Worm (Caenorhabditis elegans) whole organism, young adult: ENCODE measurements around the gene gnrr-2.

Experiments
- B0019.2 ChIP-seq: fragments of 200-800 bp; sonication (Bioruptor generic); conservative IDR thresholded peaks from 2 replicates; pipeline ENCODE4 v1.3.6; 2022; ENCODE audit warnings: missing genetic modification reagents, missing genetic modification characterization, missing compliant biosample characterization
- B0336.3 ChIP-seq: fragments of 200-800 bp; sonication (Bioruptor generic); IDR thresholded peaks from 2 replicates; pipeline ENCODE4 v1.3.6; 2022; ENCODE audit warnings: missing genetic modification characterization, missing compliant biosample characterization
- C06A6.2 ChIP-seq: fragments of 200-800 bp; sonication (Bioruptor generic); conservative IDR thresholded peaks from 2 replicates; pipeline ENCODE4 v1.3.6; 2022; ENCODE audit warnings: missing genetic modification characterization, missing compliant biosample characterization
- C17E4.6 ChIP-seq: fragments of 200-800 bp; sonication (Bioruptor generic); IDR thresholded peaks from 2 replicates; pipeline ENCODE4 v1.3.6; 2022; ENCODE audit warnings: missing genetic modification reagents, missing genetic modification characterization, missing compliant biosample characterization
- F22D6.2 ChIP-seq: sonication (generic microtip); optimal IDR thresholded peaks from 2 replicates; lab custom pipeline; 2016; ENCODE audit warnings: mild to moderate bottlenecking, missing genetic modification characterization, missing compliant biosample characterization
- F23B12.7 ChIP-seq: sonication (generic microtip); optimal IDR thresholded peaks from 2 replicates; lab custom pipeline; 2017; ENCODE audit warnings: missing genetic modification characterization, mild to moderate bottlenecking, missing compliant biosample characterization, antibody characterized with exemption, moderate library complexity; ENCODE audit not compliant: insufficient read depth
- F37B4.10 ChIP-seq: fragments of 200-800 bp; sonication (Bioruptor generic); IDR thresholded peaks from 2 replicates; pipeline ENCODE4 v1.3.6; 2022; ENCODE audit warnings: missing genetic modification characterization, missing compliant biosample characterization
- K12H6.12 ChIP-seq: fragments of 200-800 bp; sonication (Bioruptor generic); optimal IDR thresholded peaks from 2 replicates; lab custom pipeline; 2018; ENCODE audit warnings: mild to moderate bottlenecking, missing genetic modification characterization, missing compliant biosample characterization
- T07F8.4 ChIP-seq: sonication (generic microtip); optimal IDR thresholded peaks from 2 replicates; lab custom pipeline; 2016; ENCODE audit warnings: mild to moderate bottlenecking, missing genetic modification characterization, moderate library complexity, missing compliant biosample characterization
- Y53F4B.3 ChIP-seq: fragments of 200-800 bp; sonication (Bioruptor generic); IDR thresholded peaks from 2 replicates; pipeline ENCODE4 v1.3.6; 2022; ENCODE audit warnings: missing genetic modification reagents, missing genetic modification characterization, missing compliant biosample characterization
- Y79H2A.3 ChIP-seq: fragments of 200-800 bp; sonication (Bioruptor generic); conservative IDR thresholded peaks from 2 replicates; pipeline ENCODE4 v1.3.6; 2022; ENCODE audit warnings: missing genetic modification reagents, missing genetic modification characterization, missing compliant biosample characterization
- ZK185.1 ChIP-seq: sonication (generic microtip); optimal IDR thresholded peaks from 2 replicates; lab custom pipeline; 2016; ENCODE audit warnings: mild to moderate bottlenecking, missing genetic modification characterization, missing compliant biosample characterization; ENCODE audit not compliant: poor library complexity, severe bottlenecking
- akir-1 ChIP-seq: fragments of 200-800 bp; sonication (Bioruptor generic); optimal IDR thresholded peaks from 2 replicates; lab custom pipeline; 2018; ENCODE audit warnings: mild to moderate bottlenecking, missing genetic modification characterization, moderate library complexity, missing compliant biosample characterization
- aptf-2 ChIP-seq: fragments of 200-800 bp; sonication (Bioruptor generic); conservative IDR thresholded peaks from 2 replicates; pipeline ENCODE4 v1.3.6; 2022; ENCODE audit warnings: missing genetic modification reagents, missing genetic modification characterization, missing compliant biosample characterization
- aptf-3 ChIP-seq: fragments of 200-800 bp; sonication (Bioruptor generic); IDR thresholded peaks from 2 replicates; pipeline ENCODE4 v1.3.6; 2022; ENCODE audit warnings: missing genetic modification characterization, missing compliant biosample characterization
- bed-1 ChIP-seq: fragments of 200-800 bp; sonication (Bioruptor generic); IDR thresholded peaks from 2 replicates; pipeline ENCODE4 v1.3.6; 2022; ENCODE audit warnings: missing genetic modification reagents, missing genetic modification characterization, missing compliant biosample characterization
- bed-2 ChIP-seq: fragments of 200-800 bp; sonication (Bioruptor generic); IDR thresholded peaks from 2 replicates; pipeline ENCODE4 v1.3.6; 2022; ENCODE audit warnings: missing genetic modification reagents, missing genetic modification characterization, missing compliant biosample characterization
- ceh-27 ChIP-seq: fragments of 200-800 bp; sonication (Bioruptor generic); optimal IDR thresholded peaks from 2 replicates; lab custom pipeline; 2018; ENCODE audit warnings: mild to moderate bottlenecking, missing genetic modification characterization, moderate library complexity, missing compliant biosample characterization
- ceh-91 ChIP-seq: fragments of 200-800 bp; sonication (Bioruptor generic); IDR thresholded peaks from 2 replicates; pipeline ENCODE4 v1.3.6; 2022; ENCODE audit warnings: missing genetic modification reagents, missing genetic modification characterization, missing compliant biosample characterization
- dox-1 ChIP-seq: fragments of 200-800 bp; sonication (Bioruptor generic); IDR thresholded peaks from 2 replicates; pipeline ENCODE4 v1.3.6; 2022; ENCODE audit warnings: missing genetic modification reagents, missing genetic modification characterization, missing compliant biosample characterization
- efl-1 ChIP-seq: fragments of 150-350 bp; optimal IDR thresholded peaks from 2 replicates; lab custom pipeline; 2014; ENCODE audit warnings: missing biosample characterization, missing genetic modification reagents, missing genetic modification characterization
- egl-44 ChIP-seq: fragments of 200-800 bp; sonication (Bioruptor generic); IDR thresholded peaks from 2 replicates; pipeline ENCODE4 v1.3.6; 2022; ENCODE audit warnings: missing genetic modification reagents, missing genetic modification characterization, missing compliant biosample characterization
- fkh-3 ChIP-seq: sonication (generic microtip); optimal IDR thresholded peaks from 2 replicates; lab custom pipeline; 2016; ENCODE audit warnings: mild to moderate bottlenecking, missing genetic modification characterization, missing compliant biosample characterization
- hlh-26 ChIP-seq: fragments of 200-800 bp; sonication (Bioruptor generic); conservative IDR thresholded peaks from 2 replicates; pipeline ENCODE4 v1.3.6; 2022; ENCODE audit warnings: missing genetic modification reagents, missing genetic modification characterization, missing compliant biosample characterization
- hsf-1 ChIP-seq: fragments of 200-800 bp; sonication (Bioruptor generic); IDR thresholded peaks from 2 replicates; pipeline ENCODE4 v1.3.6; 2022; ENCODE audit warnings: missing genetic modification reagents, missing genetic modification characterization, missing compliant biosample characterization
- let-607 ChIP-seq, 2 experiments: fragments of 200-800 bp in 1 of 2; sonication (Bioruptor generic) in 1 of 2; sonication (generic microtip) in 1 of 2; optimal IDR thresholded peaks; 2 replicates each; lab custom pipeline; 2016 to 2018; ENCODE audit warnings: mild to moderate bottlenecking in 2 of 2, missing compliant biosample characterization in 2 of 2, missing genetic modification characterization in 2 of 2, moderate library complexity in 2 of 2, missing genotype in 1 of 2
- lsl-1 ChIP-seq: fragments of 200-800 bp; sonication (Bioruptor generic); optimal IDR thresholded peaks from 2 replicates; lab custom pipeline; 2018; ENCODE audit warnings: mild to moderate bottlenecking, missing genetic modification characterization, moderate library complexity, missing compliant biosample characterization
- lsy-27 ChIP-seq: sonication (generic microtip); optimal IDR thresholded peaks from 2 replicates; lab custom pipeline; 2017; ENCODE audit warnings: missing genetic modification characterization, mild to moderate bottlenecking, missing compliant biosample characterization, antibody characterized with exemption, missing genotype, borderline replicate concordance; ENCODE audit not compliant: insufficient read depth
- madf-10 ChIP-seq: sonication (generic microtip); optimal IDR thresholded peaks from 2 replicates; lab custom pipeline; 2016; ENCODE audit warnings: mild to moderate bottlenecking, missing genetic modification characterization, missing compliant biosample characterization
- madf-6 ChIP-seq: fragments of 200-800 bp; sonication (Bioruptor generic); IDR thresholded peaks from 2 replicates; pipeline ENCODE4 v1.3.6; 2022; ENCODE audit warnings: missing genetic modification reagents, missing genetic modification characterization, missing compliant biosample characterization
- mcd-1 ChIP-seq: fragments of 200-800 bp; sonication (Bioruptor generic); IDR thresholded peaks from 2 replicates; pipeline ENCODE4 v1.3.6; 2022; ENCODE audit warnings: missing genetic modification reagents, missing genetic modification characterization, missing compliant biosample characterization
- nfyb-1 ChIP-seq: fragments of 200-800 bp; sonication (Bioruptor generic); IDR thresholded peaks from 2 replicates; pipeline ENCODE4 v1.3.6; 2022; ENCODE audit warnings: missing genetic modification reagents, missing genetic modification characterization, missing compliant biosample characterization
- nhr-120 ChIP-seq: fragments of 200-800 bp; sonication (Bioruptor generic); IDR thresholded peaks from 2 replicates; pipeline ENCODE4 v1.3.6; 2022; ENCODE audit warnings: missing genetic modification characterization, missing compliant biosample characterization
- nhr-179 ChIP-seq: sonication (generic microtip); optimal IDR thresholded peaks from 2 replicates; lab custom pipeline; 2016; ENCODE audit warnings: mild to moderate bottlenecking, missing genetic modification characterization, missing compliant biosample characterization
- nhr-80 ChIP-seq: sonication (generic microtip); optimal IDR thresholded peaks from 2 replicates; lab custom pipeline; 2016; ENCODE audit warnings: missing genetic modification characterization, missing compliant biosample characterization
- rec-8 ChIP-seq, 2 experiments: sonication (generic microtip); optimal IDR thresholded peaks; 2 replicates each; lab custom pipeline; 2016; ENCODE audit warnings: mild to moderate bottlenecking in 2 of 2, missing genetic modification characterization in 2 of 2, missing genetic modification reagents in 2 of 2, missing genotype in 2 of 2, missing biosample characterization in 1 of 2, missing compliant biosample characterization in 1 of 2, moderate library complexity in 1 of 2
- sea-2 ChIP-seq: fragments of 200-800 bp; sonication (Bioruptor generic); IDR thresholded peaks from 2 replicates; pipeline ENCODE4 v1.3.6; 2022; ENCODE audit warnings: missing genetic modification characterization, missing compliant biosample characterization
- snpc-3.4 ChIP-seq: sonication (generic microtip); optimal IDR thresholded peaks from 2 replicates; lab custom pipeline; 2017; ENCODE audit warnings: missing genetic modification characterization, mild to moderate bottlenecking, missing compliant biosample characterization, antibody characterized with exemption, moderate library complexity, missing genotype, missing genetic modification reagents
- somi-1 ChIP-seq: fragments of 200-800 bp; sonication (Bioruptor generic); optimal IDR thresholded peaks from 2 replicates; lab custom pipeline; 2018; ENCODE audit warnings: mild to moderate bottlenecking, missing genetic modification characterization, missing compliant biosample characterization
- sptf-2 ChIP-seq: fragments of 200-800 bp; sonication (Bioruptor generic); optimal IDR thresholded peaks from 2 replicates; lab custom pipeline; 2018; ENCODE audit warnings: mild to moderate bottlenecking, missing genetic modification characterization, missing compliant biosample characterization
- tbp1 ChIP-seq: fragments of 200-800 bp; sonication (Bioruptor generic); optimal IDR thresholded peaks from 2 replicates; lab custom pipeline; 2018; ENCODE audit warnings: mild to moderate bottlenecking, missing genetic modification characterization, missing compliant biosample characterization
- tbx-9 ChIP-seq: sonication (generic microtip); optimal IDR thresholded peaks from 2 replicates; lab custom pipeline; 2016; ENCODE audit warnings: borderline replicate concordance, missing genetic modification characterization, inconsistent platforms, missing compliant biosample characterization
- unc-62 ChIP-seq: fragments of 150-350 bp; optimal IDR thresholded peaks from 2 replicates; lab custom pipeline; 2014; ENCODE audit warnings: missing biosample characterization, missing genetic modification reagents, missing genetic modification characterization
- zfh-2 ChIP-seq: fragments of 200-800 bp; sonication (Bioruptor generic); conservative IDR thresholded peaks from 2 replicates; pipeline ENCODE4 v1.3.6; 2022; ENCODE audit warnings: missing genetic modification reagents, missing genetic modification characterization, missing compliant biosample characterization
- ztf-3 ChIP-seq: fragments of 200-800 bp; sonication (Bioruptor generic); optimal IDR thresholded peaks from 2 replicates; lab custom pipeline; 2018; ENCODE audit warnings: mild to moderate bottlenecking, missing genetic modification characterization, missing compliant biosample characterization

gnrr-2 gene

DNA sequence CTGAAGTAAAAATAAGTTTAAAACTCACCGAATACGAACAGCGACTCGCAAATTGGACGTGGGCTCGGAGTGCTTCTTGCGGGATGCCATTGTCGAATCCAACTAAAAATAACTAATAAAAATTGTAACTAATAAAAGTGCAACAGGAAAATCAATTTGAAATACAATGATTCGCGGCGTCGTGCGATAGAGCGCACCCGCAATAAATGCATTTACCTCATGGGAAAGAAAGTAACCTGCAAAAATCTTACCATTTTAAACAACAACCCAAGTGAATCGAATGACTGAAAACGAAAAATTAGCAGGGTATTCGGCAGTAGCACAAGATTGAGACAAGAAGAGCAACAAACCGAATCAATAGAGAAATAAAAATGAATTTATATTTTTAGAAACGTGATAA is 47.8 kb downstream of the gnrr-2 start, which contains the start of gene bmk-1:
Gene bmk-1, minus strand, starts transcription at position 359 of the 400 bp plus-strand sequence.
- TF ChIP-seq bed-1 (no peak), rec-8 (tag; optimal IDR thresholded peaks at IDR 0.05; lab: Kevin White, UChicago) (no peak), fkh-3 (tag; lab: Kevin White, UChicago) (no peak), lsl-1 (GFP tag; lab: Kevin White, UChicago) (no peak), F23B12.7 (no peak), Y53F4B.3 (GFP tag; lab: Robert Waterston, UW) (no peak), nhr-179 (tag; lab: Kevin White, UChicago) (no peak), efl-1 (GFP tag; lab: Kevin White, UChicago) (peak; percentile 21), mcd-1 (GFP tag; lab: Robert Waterston, UW) (peak; percentile 6; the same call in 1 of the 2 replicates), sea-2 (no peak), madf-6 (0 out of 2 replicates have a peak, but pooled peaks have one; percentile 32), Y79H2A.3 (GFP tag; lab: Robert Waterston, UW) (no peak), somi-1 (GFP tag; lab: Kevin White, UChicago) (no peak), aptf-2 (GFP tag; lab: Robert Waterston, UW) (0 out of 2 replicates have a peak, but pooled peaks have one; percentile 36), ceh-27 (GFP tag; lab: Kevin White, UChicago) (no peak), F22D6.2 (tag; lab: Kevin White, UChicago) (no peak), F37B4.10 (GFP tag; lab: Robert Waterston, UW) (no peak)

DNA sequence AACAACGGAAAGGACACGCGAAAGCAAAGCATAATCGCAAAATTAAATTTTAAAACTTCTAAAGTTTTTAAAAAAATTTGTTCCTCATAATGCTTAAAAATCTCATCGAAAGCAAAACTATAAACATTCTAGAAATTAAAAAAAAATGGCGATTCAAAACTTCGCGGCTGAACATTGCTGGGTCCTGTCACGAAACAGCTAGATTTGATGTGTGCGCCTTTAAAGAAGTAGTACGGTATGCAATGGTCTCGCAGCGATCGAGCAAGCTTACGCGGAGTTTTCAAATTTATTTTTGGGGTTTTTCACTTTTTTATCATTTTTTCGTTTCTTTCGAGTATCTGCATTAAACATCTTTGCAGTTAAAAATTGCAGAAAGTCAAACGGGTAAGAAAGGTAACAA is 48.2 kb downstream of the gnrr-2 start, which contains the start of gene coh-3:
Gene coh-3, plus strand, starts transcription at position 353 of the 400 bp plus-strand sequence.
- TF ChIP-seq C17E4.6, result peak; percentile 78; the same call in 1 of the 2 replicates
- no peak for TF ChIP-seq K12H6.12
- TF ChIP-seq lsy-27, result no peak
- peak; percentile 93 for TF ChIP-seq hsf-1 (GFP tag; lab: Robert Waterston, UW)
- no peak for TF ChIP-seq tbx-9 (tag; lab: Kevin White, UChicago)
- TF ChIP-seq nfyb-1 (GFP tag; lab: Robert Waterston, UW), result no peak
- TF ChIP-seq nhr-80 (tag; lab: Kevin White, UChicago), result no peak
- TF ChIP-seq nhr-120, result no peak
- no peak for TF ChIP-seq T07F8.4 (tag; lab: Kevin White, UChicago)
- TF ChIP-seq nhr-179 (tag; lab: Kevin White, UChicago), result no peak
- no peak for TF ChIP-seq let-607 (tag; optimal IDR thresholded peaks at IDR 0.05; lab: Kevin White, UChicago)
- no peak for TF ChIP-seq akir-1 (GFP tag; lab: Kevin White, UChicago)
- TF ChIP-seq B0336.3 (GFP tag; lab: Robert Waterston, UW), result peak; percentile 53; the same call in 1 of the 2 replicates
- TF ChIP-seq sea-2, result no peak
- no peak for TF ChIP-seq F37B4.10 (GFP tag; lab: Robert Waterston, UW)
- no peak for TF ChIP-seq zfh-2
- TF ChIP-seq madf-10 (tag; lab: Kevin White, UChicago), result no peak
- no peak for TF ChIP-seq C06A6.2 (GFP tag; lab: Robert Waterston, UW)
- TF ChIP-seq sptf-2, result no peak
- TF ChIP-seq fkh-3 (tag; lab: Kevin White, UChicago), result no peak
- TF ChIP-seq ztf-3, result no peak
- peak; percentile 33; the same call in 1 of the 2 replicates for TF ChIP-seq B0019.2
- TF ChIP-seq ceh-91, result peak; percentile 96
- no peak for TF ChIP-seq hlh-26 (GFP tag; lab: Robert Waterston, UW)
- TF ChIP-seq bed-2, result no peak
- TF ChIP-seq egl-44, result no peak
- no peak for TF ChIP-seq ZK185.1 (tag; lab: Kevin White, UChicago)
- no peak for TF ChIP-seq bed-1
- peak; percentile 65 for TF ChIP-seq F23B12.7
- TF ChIP-seq aptf-3, result no peak
- TF ChIP-seq tbp1 (GFP tag; lab: Kevin White, UChicago), result peak; percentile 69
- TF ChIP-seq snpc-3.4 (tag; lab: Kevin White, UChicago), result peak; percentile 95
- TF ChIP-seq aptf-2 (GFP tag; lab: Robert Waterston, UW), result peak; percentile 65; the same call in 1 of the 2 replicates
- no peak for TF ChIP-seq unc-62 (GFP tag; lab: Kevin White, UChicago)
- peak; percentile 81 for TF ChIP-seq dox-1 (GFP tag; lab: Robert Waterston, UW)
